Comparison of ENCODE assay signal across 3 worm cellular contexts in genomic region chrV:13004374-13004773, ce11.
TF ChIP-seq lines count a peak whose summit lies in the region.

No protein-coding gene starts in this region.

TF ChIP-seq in whole organism, L4 larva, 104 proteins besides CTCF, POLR2A, EP300 and RAD21:
- no peak for TF ChIP-seq zag-1 (tag; optimal IDR thresholded peaks at IDR 0.05; lab: Kevin White, UChicago)
- peak; percentile 71; the same call in 1 of the 2 replicates for TF ChIP-seq D1046.2 (GFP tag; IDR thresholded peaks at IDR 0.05; lab: Robert Waterston, UW)
- peak; percentile 69 for TF ChIP-seq aha-1 (tag; lab: Kevin White, UChicago)
- TF ChIP-seq egl-43 (GFP tag; IDR thresholded peaks at IDR 0.05; lab: Robert Waterston, UW), result no peak
- no peak for TF ChIP-seq attf-4 (tag; optimal IDR thresholded peaks at IDR 0.05; lab: Kevin White, UChicago)
- TF ChIP-seq set-16 (GFP tag; IDR thresholded peaks at IDR 0.05; lab: Robert Waterston, UW), result peak; percentile 90
- TF ChIP-seq mep-1 (tag; optimal IDR thresholded peaks at IDR 0.05; lab: Kevin White, UChicago), result no peak

TF ChIP-seq in whole organism, midembryonic, 9 proteins besides CTCF, POLR2A, EP300 and RAD21:
- TF ChIP-seq tab-1 (GFP tag; IDR thresholded peaks at IDR 0.05; lab: Robert Waterston, UW) (0 out of 2 replicates have a peak, but pooled peaks have one; percentile 25), klf-2 (GFP tag; conservative IDR thresholded peaks at IDR 0.05; lab: Robert Waterston, UW) (no peak)

TF ChIP-seq in whole organism, young adult, 124 proteins besides CTCF, POLR2A, EP300 and RAD21:
- TF ChIP-seq zfh-2 (GFP tag; conservative IDR thresholded peaks at IDR 0.05; lab: Robert Waterston, UW), result peak; percentile 88
- no peak for TF ChIP-seq xnd-1 (tag; optimal IDR thresholded peaks at IDR 0.05; lab: Kevin White, UChicago)
- no peak for TF ChIP-seq tbp1 (GFP tag; optimal IDR thresholded peaks at IDR 0.05; lab: Kevin White, UChicago)
- TF ChIP-seq lin-26 (GFP tag; IDR thresholded peaks at IDR 0.05; lab: Robert Waterston, UW), result 0 out of 2 replicates have a peak, but pooled peaks have one; percentile 34
- peak; percentile 24; the same call in 1 of the 2 replicates for TF ChIP-seq D2030.7 (GFP tag; IDR thresholded peaks at IDR 0.05; lab: Robert Waterston, UW)
- TF ChIP-seq egrh-3 (GFP tag; IDR thresholded peaks at IDR 0.05; lab: Robert Waterston, UW), result peak; percentile 69
- 0 out of 2 replicates have a peak, but pooled peaks have one; percentile 25 for TF ChIP-seq F37B4.10 (GFP tag; IDR thresholded peaks at IDR 0.05; lab: Robert Waterston, UW)
- no peak for TF ChIP-seq unc-130 (GFP tag; optimal IDR thresholded peaks at IDR 0.05; lab: Kevin White, UChicago)
- TF ChIP-seq K11D2.4 (GFP tag; IDR thresholded peaks at IDR 0.05; lab: Robert Waterston, UW), result 0 out of 2 replicates have a peak, but pooled peaks have one; percentile 11
TF ChIP-seq in whole organism, young adult: peak in this region for 6.
